Fruit fly (Drosophila melanogaster): ENCODE measurements around the gene Eip63F-1.
A peak's percentile ranks its signal among the peaks of the same experiment; 100 is the strongest.

The Eip63F-1 gene

DNA sequence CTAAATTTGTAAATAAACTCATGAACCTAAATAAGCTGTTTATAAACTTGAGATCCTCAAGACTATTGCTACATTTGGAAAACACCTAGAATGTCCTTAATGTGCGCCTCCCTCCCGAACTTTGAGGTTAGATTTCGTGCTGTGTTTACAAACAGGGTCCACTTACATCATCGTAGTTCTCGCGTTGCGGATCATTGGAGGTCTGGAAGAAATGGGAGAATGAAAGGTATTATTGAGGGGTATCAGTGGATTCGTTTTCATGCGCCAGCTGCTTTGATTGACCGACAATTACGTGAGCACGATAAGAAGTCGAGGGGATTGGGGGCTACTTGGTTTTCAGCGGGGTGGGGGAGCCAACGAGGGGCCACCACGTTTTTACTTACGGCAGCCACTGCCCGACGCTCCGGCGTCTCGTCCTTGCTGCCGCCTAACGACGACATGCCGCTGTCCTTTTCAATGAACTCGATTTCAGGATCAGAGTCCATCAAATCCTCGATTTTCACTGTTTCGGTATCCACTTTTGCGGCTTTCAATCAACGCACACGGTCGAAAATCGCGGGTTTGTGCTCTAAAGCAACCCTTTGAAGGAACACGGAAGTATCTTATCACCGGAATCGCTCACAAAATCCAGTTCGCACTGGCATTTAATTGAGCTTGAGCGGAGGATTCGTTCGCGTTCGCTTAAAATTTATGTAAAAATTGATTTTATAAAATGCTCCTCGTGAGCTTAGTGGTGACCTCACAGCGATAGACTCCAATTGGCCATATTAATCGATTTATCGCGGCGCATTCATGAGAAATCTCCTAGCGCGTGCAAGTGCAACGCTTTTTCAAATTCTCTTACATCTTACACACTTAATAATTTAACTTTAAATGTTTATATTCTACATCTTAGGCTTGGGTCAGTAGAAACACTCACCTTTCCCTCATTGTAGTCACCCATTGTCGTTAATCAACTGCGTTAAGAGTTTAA is 26.3 kb downstream of the Eip63F-1 start:
- TF ChIP-seq EcR (GFP tag; optimal IDR thresholded peaks at IDR 0.05), result peak in 1 of 2 experiments; percentile 25
- no peak for TF ChIP-seq usp (GFP tag; optimal IDR thresholded peaks at IDR 0.05)

DNA sequence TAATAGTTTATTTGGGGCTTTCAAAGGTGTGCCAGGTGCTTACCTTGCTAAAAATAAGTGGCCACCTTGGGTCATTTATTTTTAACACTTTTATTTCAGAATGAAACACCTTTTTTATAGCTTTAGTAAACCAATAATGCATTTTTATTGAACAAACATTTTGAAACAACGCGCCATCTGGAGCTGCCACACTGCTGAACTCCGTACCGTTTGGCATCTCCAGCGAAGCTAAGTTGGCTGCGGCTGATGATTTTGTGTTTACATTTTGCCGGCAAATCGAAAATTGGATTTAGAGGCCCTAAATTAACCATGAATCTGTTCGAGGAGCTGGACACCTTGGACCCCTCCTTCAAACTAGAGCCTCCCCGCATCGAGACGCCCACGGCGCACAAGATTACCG is 30.3 kb downstream of the Eip63F-1 start, which contains the start of gene ida:
TSS of gene ida (plus strand) at position 234 of the 400 bp plus-strand sequence.
- no peak for TF ChIP-seq CG8478 (optimal IDR thresholded peaks at IDR 0.05)

DNA sequence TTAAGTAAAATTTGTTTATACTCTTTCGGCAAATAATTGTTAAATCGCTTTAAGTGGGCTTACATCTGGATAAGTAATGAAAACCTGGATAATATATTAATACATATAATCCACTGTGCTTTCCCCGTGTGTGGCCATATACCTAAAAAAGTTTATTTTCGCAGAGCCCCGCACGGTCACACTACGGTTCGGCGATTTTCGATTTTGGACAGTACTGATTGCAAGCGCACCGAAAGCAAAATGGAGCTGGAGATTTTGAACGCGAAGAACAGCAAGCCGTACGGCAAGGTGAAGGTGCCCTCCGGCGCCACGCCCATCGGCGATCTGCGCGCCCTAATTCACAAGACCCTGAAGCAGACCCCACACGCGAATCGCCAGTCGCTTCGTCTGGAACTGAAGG is 32.1 kb downstream of the Eip63F-1 start, which contains the start of gene Sc2:
TSS of gene Sc2 (plus strand) at position 192 of the 400 bp plus-strand sequence.
- TF ChIP-seq Dll (optimal IDR thresholded peaks at IDR 0.05), result no peak
- TF ChIP-seq CG8478 (optimal IDR thresholded peaks at IDR 0.05), result no peak

DNA sequence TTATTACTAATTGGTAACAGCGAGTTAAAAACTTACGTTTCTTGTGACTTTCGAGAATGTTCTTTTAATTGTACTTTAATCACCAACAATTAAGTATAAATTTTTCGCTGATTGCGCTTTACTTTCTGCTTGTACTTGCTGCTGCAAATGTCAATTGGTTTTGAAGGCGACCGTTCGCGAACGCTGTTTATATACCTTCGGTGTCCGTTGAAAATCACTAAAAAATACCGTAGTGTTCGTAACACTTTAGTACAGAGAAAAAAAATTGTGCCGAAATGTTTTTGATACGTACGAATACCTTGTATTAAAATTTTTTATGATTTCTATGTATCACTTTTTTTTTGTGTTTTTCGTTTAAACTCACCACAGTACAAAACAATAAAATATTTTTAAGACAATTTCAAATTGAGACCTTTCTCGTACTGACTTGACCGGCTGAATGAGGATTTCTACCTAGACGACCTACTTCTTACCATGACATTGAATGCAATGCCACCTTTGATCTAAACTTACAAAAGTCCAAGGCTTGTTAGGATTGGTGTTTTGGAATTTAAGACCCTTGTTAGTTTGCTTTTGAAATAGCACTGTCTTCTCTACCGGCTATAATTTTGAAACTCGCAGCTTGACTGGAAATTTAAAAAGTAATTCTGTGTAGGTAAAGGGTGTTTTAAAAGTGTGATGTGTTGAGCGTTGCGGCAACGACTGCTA is 32.8 kb downstream of the Eip63F-1 start, which contains the start of gene Ubi-p63E:
TSS of gene Ubi-p63E (minus strand) at position 694 of the 708 bp plus-strand sequence.
- no peak for TF ChIP-seq Dll (optimal IDR thresholded peaks at IDR 0.05)
- TF ChIP-seq usp (GFP tag; optimal IDR thresholded peaks at IDR 0.05), result no peak
- TF ChIP-seq CG8478 (optimal IDR thresholded peaks at IDR 0.05), result no peak
- no peak for TF ChIP-seq psq (optimal IDR thresholded peaks at IDR 0.05)
- TF ChIP-seq EcR (GFP tag; optimal IDR thresholded peaks at IDR 0.05), result no peak
- no peak for TF ChIP-seq pan (optimal IDR thresholded peaks at IDR 0.05)

DNA sequence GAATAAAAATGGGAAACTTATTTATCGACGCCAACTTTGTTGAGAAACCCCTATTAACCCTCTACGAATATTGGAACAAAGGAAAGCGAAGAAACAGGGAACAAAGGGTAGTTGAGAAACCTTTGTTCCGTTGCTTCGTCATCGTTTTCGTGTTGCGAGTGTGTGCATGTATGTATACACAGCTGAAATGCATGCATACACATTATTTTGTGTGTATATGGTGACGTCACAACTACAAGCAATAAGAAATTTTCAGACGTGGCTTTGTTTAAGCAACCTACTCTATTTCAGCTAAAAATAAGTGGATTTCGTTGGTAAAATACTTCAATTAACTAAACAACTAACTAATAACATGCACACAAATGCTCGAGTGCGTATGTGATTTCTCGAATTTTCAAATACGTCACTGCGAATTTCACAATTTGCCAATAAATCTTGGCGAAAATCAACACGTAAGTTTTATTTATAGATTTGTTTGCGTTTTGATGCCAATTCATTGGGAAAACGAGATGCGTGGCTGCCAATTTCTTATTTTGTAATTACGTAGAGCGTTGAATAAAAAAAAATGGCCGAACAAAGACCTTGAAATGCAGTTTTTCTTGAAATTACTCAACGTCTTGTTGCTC is 33.4 kb downstream of the Eip63F-1 start:
- TF ChIP-seq psq (optimal IDR thresholded peaks at IDR 0.05), result no peak
- no peak for TF ChIP-seq EcR (GFP tag; optimal IDR thresholded peaks at IDR 0.05)
- no peak for TF ChIP-seq CG8478 (optimal IDR thresholded peaks at IDR 0.05)
- no peak for TF ChIP-seq usp (GFP tag; optimal IDR thresholded peaks at IDR 0.05)
- no peak for TF ChIP-seq Dll (optimal IDR thresholded peaks at IDR 0.05)
- no peak for TF ChIP-seq pan (optimal IDR thresholded peaks at IDR 0.05)

dm6 chr3L:3898978-3899377 is 36.4 kb downstream of the Eip63F-1 start, which contains the start of gene Ccz1:
Gene Ccz1, minus strand, starts transcription at chr3L:3899156.
- TF ChIP-seq EcR (GFP tag; optimal IDR thresholded peaks at IDR 0.05) (no peak), Dll (optimal IDR thresholded peaks at IDR 0.05) (no peak), usp (GFP tag; optimal IDR thresholded peaks at IDR 0.05) (no peak), pan (optimal IDR thresholded peaks at IDR 0.05) (no peak), CG8478 (optimal IDR thresholded peaks at IDR 0.05) (no peak), psq (optimal IDR thresholded peaks at IDR 0.05) (no peak)

DNA sequence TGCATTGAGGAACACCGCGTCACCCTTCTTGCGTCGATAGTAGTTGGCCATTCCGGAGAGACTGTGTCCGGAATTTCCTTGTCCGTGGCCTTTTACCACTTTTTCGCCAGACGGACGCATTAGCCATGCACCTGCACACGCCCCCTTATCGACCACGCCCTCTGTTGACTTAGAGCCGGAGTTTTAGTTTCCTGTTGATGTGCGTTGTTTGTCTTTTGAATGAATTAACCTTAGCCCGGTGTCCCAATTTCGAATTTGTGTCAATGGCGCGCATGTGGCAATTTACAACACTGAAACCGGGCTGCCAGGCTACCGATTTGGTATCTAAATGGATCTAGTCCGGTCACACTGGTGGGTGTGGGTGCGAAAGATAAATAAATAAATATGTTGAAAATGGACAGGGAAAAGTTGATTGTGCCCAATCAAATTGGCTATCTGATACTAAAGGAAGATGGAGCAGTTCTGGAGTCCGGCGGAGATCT is 38.8 kb downstream of the Eip63F-1 start, which contains the start of the genes Gr63a and Lamtor4:
TSS of gene Gr63a (minus strand) at position 51 of the 482 bp plus-strand sequence.
TSS of gene Lamtor4 (plus strand) at position 348 of the 482 bp plus-strand sequence.
- TF ChIP-seq Dll (optimal IDR thresholded peaks at IDR 0.05) (no peak), pan (optimal IDR thresholded peaks at IDR 0.05) (no peak), usp (GFP tag; optimal IDR thresholded peaks at IDR 0.05) (no peak), CG8478 (optimal IDR thresholded peaks at IDR 0.05) (no peak)

DNA sequence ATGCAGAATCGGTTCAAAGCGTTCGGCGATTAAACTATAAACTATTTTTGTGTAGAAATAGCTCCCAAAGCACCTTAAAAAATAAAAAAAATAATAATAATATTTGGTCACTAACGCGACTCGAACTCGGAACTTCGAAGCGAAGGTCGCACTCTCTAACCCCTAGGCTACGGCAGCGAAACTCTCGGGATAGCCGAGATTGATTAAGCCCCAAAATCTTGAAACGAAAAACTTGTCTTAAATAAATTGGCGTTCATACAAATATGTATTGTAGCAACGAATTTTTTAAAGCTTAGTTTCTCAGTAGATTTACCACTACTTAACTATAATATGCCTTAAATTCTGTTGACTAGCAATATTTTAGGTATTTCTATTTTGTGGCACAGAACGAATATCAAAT is 41.0 kb downstream of the Eip63F-1 start:
- TF ChIP-seq usp (GFP tag; optimal IDR thresholded peaks at IDR 0.05), result no peak
- TF ChIP-seq EcR (GFP tag; optimal IDR thresholded peaks at IDR 0.05), result no peak
- TF ChIP-seq psq (optimal IDR thresholded peaks at IDR 0.05), result no peak
- TF ChIP-seq pan (optimal IDR thresholded peaks at IDR 0.05), result no peak
- TF ChIP-seq Dll (optimal IDR thresholded peaks at IDR 0.05), result no peak
- no peak for TF ChIP-seq CG8478 (optimal IDR thresholded peaks at IDR 0.05)

DNA sequence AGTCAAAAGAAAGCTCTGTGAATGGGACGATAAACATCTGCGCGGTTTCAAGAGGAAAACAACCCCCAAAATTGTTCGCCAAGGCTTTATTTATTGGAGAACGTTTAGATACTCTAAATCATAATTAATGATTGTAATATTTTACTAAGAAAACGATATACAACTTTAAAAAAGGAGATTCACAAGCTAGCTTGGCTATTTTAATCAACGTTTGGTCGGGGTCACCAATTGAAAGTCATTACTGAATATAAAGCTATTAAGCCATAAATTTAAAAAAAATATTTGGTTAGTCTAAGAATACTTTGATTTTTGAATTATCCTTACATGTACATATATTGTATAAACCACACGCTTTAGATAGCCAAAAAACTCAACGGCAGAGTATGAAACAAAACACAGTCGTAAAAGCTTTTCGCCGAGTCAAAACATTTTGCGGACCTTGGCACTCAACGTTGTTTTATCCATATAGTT is 43.2 kb downstream of the Eip63F-1 start, which contains the start of gene Fie:
TSS of gene Fie (plus strand) at position 421 of the 471 bp plus-strand sequence.
- no peak for TF ChIP-seq usp (GFP tag; optimal IDR thresholded peaks at IDR 0.05)
- no peak for TF ChIP-seq psq (optimal IDR thresholded peaks at IDR 0.05)
- TF ChIP-seq Dll (optimal IDR thresholded peaks at IDR 0.05), result no peak

DNA sequence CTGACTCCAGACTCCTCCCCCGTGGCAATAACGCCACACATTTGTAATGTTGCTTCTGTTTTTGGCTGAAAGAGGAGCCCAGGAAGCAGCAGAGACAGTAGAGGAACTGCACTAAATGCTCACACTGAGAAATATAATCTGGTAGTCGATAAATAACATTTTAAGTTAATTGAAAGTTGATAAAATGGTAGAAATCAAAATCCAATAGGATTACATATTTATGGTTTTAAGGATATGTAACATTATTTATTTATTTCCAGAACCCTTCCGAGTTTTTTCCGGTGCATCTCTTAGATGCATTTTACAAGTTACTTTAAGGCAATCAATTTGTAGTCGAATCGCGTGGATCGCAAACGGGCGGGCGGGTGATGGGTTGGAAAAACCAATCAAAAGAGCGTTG is 44.6 kb downstream of the Eip63F-1 start:
- TF ChIP-seq EcR (GFP tag; optimal IDR thresholded peaks at IDR 0.05) (no peak), Dll (optimal IDR thresholded peaks at IDR 0.05) (no peak), pan (optimal IDR thresholded peaks at IDR 0.05) (no peak), CG8478 (optimal IDR thresholded peaks at IDR 0.05) (no peak), usp (GFP tag; optimal IDR thresholded peaks at IDR 0.05) (no peak), psq (optimal IDR thresholded peaks at IDR 0.05) (no peak)

- TF ChIP-seq usp (GFP tag; optimal IDR thresholded peaks at IDR 0.05), result no peak
These were observed 48.0 kb downstream of the Eip63F-1 start for dm6 chr3L:3887392-3887791.

DNA sequence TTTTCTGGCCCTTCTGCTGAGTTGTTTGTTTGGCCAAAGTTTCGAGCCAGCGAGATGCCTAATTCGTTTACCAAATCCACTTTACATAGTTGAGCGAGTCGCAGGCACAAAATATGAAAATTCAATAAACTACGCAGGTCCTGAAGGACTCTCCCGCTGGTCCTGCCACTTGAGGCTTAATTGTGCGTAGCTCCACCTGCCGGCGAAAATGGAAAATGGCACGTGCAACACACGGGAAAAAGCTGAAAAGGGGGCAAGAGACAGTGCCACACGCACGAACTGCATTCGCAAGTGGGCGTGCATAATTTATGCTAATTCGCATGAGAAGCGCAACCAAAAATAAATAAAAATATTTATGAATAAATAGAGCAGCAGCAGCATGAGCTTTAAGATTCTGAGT is 49.5 kb downstream of the Eip63F-1 start:
- TF ChIP-seq CG8478 (optimal IDR thresholded peaks at IDR 0.05), result no peak
- TF ChIP-seq usp (GFP tag; optimal IDR thresholded peaks at IDR 0.05), result no peak
- no peak for TF ChIP-seq pan (optimal IDR thresholded peaks at IDR 0.05)
- TF ChIP-seq psq (optimal IDR thresholded peaks at IDR 0.05), result no peak
- TF ChIP-seq Dll (optimal IDR thresholded peaks at IDR 0.05), result no peak
- TF ChIP-seq EcR (GFP tag; optimal IDR thresholded peaks at IDR 0.05), result no peak

All from whole organism.